Worm (Caenorhabditis elegans) whole organism, L4 larva: ENCODE data around the gene phat-4.

Experiments
- D1046.2 ChIP-seq: fragments of 200-800 bp; sonication (Bioruptor generic); IDR thresholded peaks from 2 replicates; pipeline ENCODE4 v1.3.6; 2022; ENCODE audit warnings: missing genetic modification characterization, missing compliant biosample characterization
- F26F4.8 ChIP-seq: fragments of 200-800 bp; sonication (Bioruptor generic); conservative IDR thresholded peaks from 2 replicates; pipeline ENCODE4 v1.3.6; 2022; ENCODE audit warnings: missing genetic modification characterization, missing compliant biosample characterization
- F37D6.2 ChIP-seq: sonication (generic microtip); optimal IDR thresholded peaks from 2 replicates; lab custom pipeline; 2016; ENCODE audit warnings: mild to moderate bottlenecking, missing genetic modification characterization, missing compliant biosample characterization
- F44E2.7 ChIP-seq: fragments of 200-800 bp; sonication (Bioruptor generic); IDR thresholded peaks from 2 replicates; pipeline ENCODE4 v2.1.2; 2022; ENCODE audit warnings: missing genetic modification characterization, missing compliant biosample characterization
- T26A8.4 ChIP-seq: fragments of 200-800 bp; sonication (Bioruptor generic); IDR thresholded peaks from 2 replicates; pipeline ENCODE4 v1.3.6; 2022; ENCODE audit warnings: missing genetic modification characterization, missing compliant biosample characterization
- aha-1 ChIP-seq: fragments of 150-350 bp; peaks from one replicate; lab custom pipeline; 2014; ENCODE audit warnings: missing biosample characterization, missing genetic modification characterization
- ceh-20 ChIP-seq: fragments of 200-800 bp; sonication (Bioruptor generic); IDR thresholded peaks from 2 replicates; pipeline ENCODE4 v1.3.6; 2022; ENCODE audit warnings: missing genetic modification reagents, missing genetic modification characterization, missing compliant biosample characterization
- ceh-28 ChIP-seq: fragments of 150-350 bp; optimal IDR thresholded peaks from 2 replicates; lab custom pipeline; 2014; ENCODE audit warnings: missing biosample characterization, missing genetic modification reagents, missing genetic modification characterization
- ceh-44 ChIP-seq: fragments of 200-800 bp; sonication (Bioruptor generic); IDR thresholded peaks from 2 replicates; pipeline ENCODE4 v1.3.6; 2022; ENCODE audit warnings: missing genetic modification reagents, missing genetic modification characterization, missing compliant biosample characterization
- ctbp-1 ChIP-seq: fragments of 200-800 bp; sonication (Bioruptor generic); IDR thresholded peaks from 2 replicates; pipeline ENCODE4 v1.3.6; 2022; ENCODE audit warnings: missing genetic modification reagents, missing genetic modification characterization, missing compliant biosample characterization
- daf-16 ChIP-seq, 3 experiments: sonication (generic microtip); optimal IDR thresholded peaks; 2 replicates each; lab custom pipeline; 2016 to 2017; ENCODE audit warnings: missing genetic modification characterization in 3 of 3, missing genetic modification reagents in 3 of 3, mild to moderate bottlenecking in 2 of 3, missing compliant biosample characterization in 2 of 3, missing biosample characterization in 1 of 3, moderate library complexity in 1 of 3
- dmd-6 ChIP-seq: fragments of 200-800 bp; sonication (Bioruptor generic); IDR thresholded peaks from 2 replicates; pipeline ENCODE4 v1.3.6; 2022; ENCODE audit warnings: missing genetic modification reagents, missing genetic modification characterization, missing compliant biosample characterization
- dpl-1 ChIP-seq: fragments of 150-350 bp; optimal IDR thresholded peaks from 2 replicates; lab custom pipeline; 2014; ENCODE audit warnings: missing biosample characterization, missing genetic modification reagents, missing genetic modification characterization
- duxl-1 ChIP-seq: sonication (generic microtip); optimal IDR thresholded peaks from 2 replicates; lab custom pipeline; 2016; ENCODE audit warnings: mild to moderate bottlenecking, missing genetic modification characterization, moderate library complexity, missing compliant biosample characterization; ENCODE audit not compliant: poor library complexity
- dve-1 ChIP-seq: sonication (generic microtip); optimal IDR thresholded peaks from 2 replicates; lab custom pipeline; 2017; ENCODE audit warnings: antibody characterized with exemption, mild to moderate bottlenecking, missing genetic modification characterization, missing compliant biosample characterization; ENCODE audit not compliant: insufficient read depth
- fkh-10 ChIP-seq: fragments of 150-350 bp; optimal IDR thresholded peaks from 2 replicates; lab custom pipeline; 2014; ENCODE audit warnings: missing biosample characterization, missing genetic modification reagents, missing genetic modification characterization
- hif-1 ChIP-seq, 2 experiments: sonication (generic microtip); optimal IDR thresholded peaks; 2 replicates each; lab custom pipeline; 2016 to 2017; ENCODE audit warnings: missing compliant biosample characterization in 2 of 2, missing genetic modification characterization in 2 of 2, missing genetic modification reagents in 2 of 2, missing genotype in 2 of 2, mild to moderate bottlenecking in 1 of 2
- hlh-11 ChIP-seq: fragments of 200-800 bp; sonication (Bioruptor generic); optimal IDR thresholded peaks from 2 replicates; lab custom pipeline; 2018; ENCODE audit warnings: mild to moderate bottlenecking, missing genetic modification characterization, missing compliant biosample characterization
- hlh-30 ChIP-seq: sonication (generic microtip); optimal IDR thresholded peaks from 2 replicates; lab custom pipeline; 2017; ENCODE audit warnings: antibody characterized with exemption, mild to moderate bottlenecking, missing genetic modification characterization, missing compliant biosample characterization; ENCODE audit not compliant: insufficient read depth
- hmg-1.1 ChIP-seq: fragments of 200-800 bp; sonication (Bioruptor generic); IDR thresholded peaks from 2 replicates; pipeline ENCODE4 v1.3.6; 2022; ENCODE audit warnings: missing genetic modification reagents, missing genetic modification characterization, missing compliant biosample characterization
- lim-7 ChIP-seq: fragments of 200-800 bp; sonication (Bioruptor generic); IDR thresholded peaks from 2 replicates; pipeline ENCODE4 v1.3.6; 2022; ENCODE audit warnings: missing genetic modification characterization, missing compliant biosample characterization
- lin-13 ChIP-seq: fragments of 150-350 bp; optimal IDR thresholded peaks from 2 replicates; lab custom pipeline; 2014; ENCODE audit warnings: missing biosample characterization, missing genetic modification reagents, missing genetic modification characterization
- lin-38 ChIP-seq: fragments of 200-800 bp; sonication (Bioruptor generic); IDR thresholded peaks from 2 replicates; pipeline ENCODE4 v1.3.6; 2022; ENCODE audit warnings: missing genetic modification reagents, missing genetic modification characterization, missing compliant biosample characterization
- lsy-2 ChIP-seq, 2 experiments: fragments of 150-350 bp in 1 of 2; sonication (generic microtip) in 1 of 2; optimal IDR thresholded peaks; 2 replicates each; lab custom pipeline; 2014 to 2017; ENCODE audit warnings: missing biosample characterization in 2 of 2, missing genetic modification characterization in 2 of 2
- madf-5 ChIP-seq, 2 experiments: fragments of 200-800 bp; sonication (Bioruptor generic); IDR thresholded peaks; 2 replicates each; pipeline ENCODE4 v1.3.6; 2022; ENCODE audit warnings: missing compliant biosample characterization in 2 of 2, missing genetic modification characterization in 2 of 2
- mdl-1 ChIP-seq, 2 experiments: fragments of 150-350 bp in 1 of 2; sonication (generic microtip) in 1 of 2; optimal IDR thresholded peaks; 2 replicates each; lab custom pipeline; 2014 to 2017; ENCODE audit warnings: missing biosample characterization in 2 of 2, missing genetic modification characterization in 2 of 2
- mep-1 ChIP-seq: fragments of 150-350 bp; sonication (generic microtip); optimal IDR thresholded peaks from 3 replicates; lab custom pipeline; 2014; ENCODE audit warnings: missing biosample characterization, missing genetic modification characterization
- mes-2 ChIP-seq: sonication (generic microtip); optimal IDR thresholded peaks from 2 replicates; lab custom pipeline; 2016; ENCODE audit warnings: missing genotype, mild to moderate bottlenecking, missing genetic modification characterization, missing compliant biosample characterization; ENCODE audit not compliant: poor library complexity, severe bottlenecking
- mxl-3 ChIP-seq: fragments of 200-800 bp; sonication (Bioruptor generic); optimal IDR thresholded peaks from 2 replicates; lab custom pipeline; 2018; ENCODE audit warnings: mild to moderate bottlenecking, missing genetic modification characterization, missing compliant biosample characterization
- nhr-102 ChIP-seq: sonication (generic microtip); optimal IDR thresholded peaks from 2 replicates; lab custom pipeline; 2016; ENCODE audit warnings: mild to moderate bottlenecking, missing genetic modification characterization, moderate library complexity, missing compliant biosample characterization
- nhr-11 ChIP-seq: fragments of 150-350 bp; optimal IDR thresholded peaks from 2 replicates; lab custom pipeline; 2014; ENCODE audit warnings: missing biosample characterization, missing genetic modification characterization
- nhr-25 ChIP-seq: sonication (generic microtip); optimal IDR thresholded peaks from 2 replicates; lab custom pipeline; 2017; ENCODE audit warnings: missing genetic modification characterization, mild to moderate bottlenecking, missing compliant biosample characterization, antibody characterized with exemption, moderate library complexity, borderline replicate concordance; ENCODE audit not compliant: insufficient read depth
- nhr-28 ChIP-seq: fragments of 150-350 bp; optimal IDR thresholded peaks from 2 replicates; lab custom pipeline; 2014; ENCODE audit warnings: missing biosample characterization, missing genetic modification characterization
- nhr-42 ChIP-seq: fragments of 200-800 bp; sonication (Bioruptor generic); IDR thresholded peaks from 2 replicates; pipeline ENCODE4 v1.3.6; 2022; ENCODE audit warnings: missing genetic modification characterization, missing compliant biosample characterization
- nhr-48 ChIP-seq: sonication (generic microtip); optimal IDR thresholded peaks from 2 replicates; lab custom pipeline; 2016; ENCODE audit warnings: mild to moderate bottlenecking, missing genetic modification characterization, missing compliant biosample characterization
- nhr-6 ChIP-seq: fragments of 150-350 bp; optimal IDR thresholded peaks from 2 replicates; lab custom pipeline; 2014; ENCODE audit warnings: missing biosample characterization, missing genetic modification characterization
- nhr-77 ChIP-seq: fragments of 150-350 bp; optimal IDR thresholded peaks from 2 replicates; lab custom pipeline; 2014; ENCODE audit warnings: missing biosample characterization, missing genetic modification characterization
- pha-4 ChIP-seq, 2 experiments: fragments of 150-350 bp in 1 of 2; fragments of 200-800 bp in 1 of 2; sonication (Bioruptor generic) in 1 of 2; IDR thresholded peaks in 1 of 2; optimal IDR thresholded peaks in 1 of 2; 2 replicates each; pipeline versions ENCODE4 v1.3.6 to Lab custom; 2014 to 2022; ENCODE audit warnings: missing genetic modification characterization in 2 of 2, missing genetic modification reagents in 2 of 2, missing biosample characterization in 1 of 2, missing compliant biosample characterization in 1 of 2
- php-3 ChIP-seq: fragments of 200-800 bp; sonication (Bioruptor generic); IDR thresholded peaks from 2 replicates; pipeline ENCODE4 v1.3.6; 2022; ENCODE audit warnings: missing genetic modification reagents, missing genetic modification characterization, missing compliant biosample characterization
- pqm-1 ChIP-seq: sonication (generic microtip); optimal IDR thresholded peaks from 2 replicates; lab custom pipeline; 2017; ENCODE audit warnings: missing biosample characterization, missing genetic modification characterization
- rbr-2 ChIP-seq: sonication (generic microtip); optimal IDR thresholded peaks from 2 replicates; lab custom pipeline; 2016; ENCODE audit warnings: missing genotype, missing genetic modification characterization, missing compliant biosample characterization
- snpc-1.2 ChIP-seq: fragments of 200-800 bp; sonication (Bioruptor generic); IDR thresholded peaks from 2 replicates; pipeline ENCODE4 v1.3.6; 2022; ENCODE audit warnings: missing genetic modification reagents, missing genetic modification characterization, missing compliant biosample characterization
- snpc-4 ChIP-seq: fragments of 150-350 bp; optimal IDR thresholded peaks from 2 replicates; lab custom pipeline; 2014; ENCODE audit warnings: missing biosample characterization, missing genetic modification characterization
- tag-97 ChIP-seq: fragments of 200-800 bp; sonication (Bioruptor generic); IDR thresholded peaks from 2 replicates; pipeline ENCODE4 v1.3.6; 2022; ENCODE audit warnings: missing genetic modification characterization, missing compliant biosample characterization
- tra-1 ChIP-seq: fragments of 200-800 bp; sonication (Bioruptor generic); IDR thresholded peaks from 2 replicates; pipeline ENCODE4 v1.3.6; 2022; ENCODE audit warnings: missing genetic modification reagents, missing genetic modification characterization, missing compliant biosample characterization
- zip-2 ChIP-seq: fragments of 150-350 bp; optimal IDR thresholded peaks from 2 replicates; lab custom pipeline; 2014; ENCODE audit warnings: missing biosample characterization, missing genetic modification characterization

Gene phat-4

DNA sequence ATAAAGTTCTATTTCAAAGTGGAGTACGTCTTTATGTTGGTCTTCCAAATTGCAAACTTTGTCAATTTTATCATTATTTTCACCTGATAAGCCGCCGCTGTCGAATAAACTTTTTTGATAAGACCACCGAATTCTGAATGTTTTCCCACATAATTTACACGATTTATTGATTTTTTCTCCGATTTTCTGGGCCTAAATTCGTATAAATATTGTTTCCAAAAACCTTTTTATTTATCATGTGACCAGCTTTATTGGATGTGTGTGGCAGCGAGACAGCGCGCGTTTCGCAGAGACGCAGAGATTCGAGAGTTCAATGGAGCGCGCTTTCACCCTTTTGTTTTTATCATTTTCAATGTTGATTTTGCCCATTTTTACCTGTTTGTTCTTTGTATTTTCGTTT lies 13.3 kb downstream of the phat-4 start:
- TF ChIP-seq lsy-2 (tag; optimal IDR thresholded peaks at IDR 0.05; lab: Kevin White, UChicago) (peak in 1 of 2 experiments; percentile 87), lin-38 (GFP tag; lab: Robert Waterston, UW) (peak; percentile 94), zip-2 (tag; lab: Kevin White, UChicago) (peak; percentile 21), hlh-30 (tag; lab: Kevin White, UChicago) (peak; percentile 99), hif-1 (tag; optimal IDR thresholded peaks at IDR 0.05; lab: Kevin White, UChicago) (peak in 1 of 2 experiments; percentile 83), ceh-28 (tag; lab: Kevin White, UChicago) (peak; percentile 18), mes-2 (peak; percentile 52), mep-1 (peak; percentile 82), tag-97 (no peak), lin-13 (GFP tag; lab: Kevin White, UChicago) (peak; percentile 65), lim-7 (GFP tag; lab: Robert Waterston, UW) (no peak), mxl-3 (GFP tag; lab: Kevin White, UChicago) (peak; percentile 44), nhr-77 (tag; lab: Kevin White, UChicago) (peak; percentile 59), nhr-11 (tag; lab: Kevin White, UChicago) (peak; percentile 64), dve-1 (peak; percentile 90), nhr-25 (tag; lab: Kevin White, UChicago) (no peak), aha-1 (tag; lab: Kevin White, UChicago) (peak; percentile 88), nhr-102 (peak; percentile 23), ctbp-1 (GFP tag; lab: Robert Waterston, UW) (0 out of 2 replicates have a peak, but pooled peaks have one; percentile 20), tra-1 (GFP tag; lab: Robert Waterston, UW) (0 out of 2 replicates have a peak, but pooled peaks have one; percentile 44), snpc-1.2 (GFP tag; lab: Robert Waterston, UW) (no peak), php-3 (GFP tag; lab: Robert Waterston, UW) (peak; percentile 63; the same call in 1 of the 2 replicates), pha-4 (GFP tag; IDR thresholded peaks at IDR 0.05; lab: Robert Waterston, UW) (peak; percentile 27; the same call in 1 of the 2 replicates), pha-4 (tag; optimal IDR thresholded peaks at IDR 0.05; lab: Kevin White, UChicago) (peak; percentile 29), nhr-48 (tag; lab: Kevin White, UChicago) (peak; percentile 36), ceh-20 (GFP tag; lab: Robert Waterston, UW) (0 out of 2 replicates have a peak, but pooled peaks have one; percentile 43), nhr-28 (tag; lab: Kevin White, UChicago) (peak; percentile 46), fkh-10 (GFP tag; lab: Kevin White, UChicago) (peak; percentile 18), T26A8.4 (GFP tag; lab: Robert Waterston, UW) (peak; percentile 30; the same call in 1 of the 2 replicates), duxl-1 (tag; lab: Kevin White, UChicago) (peak; percentile 65), rbr-2 (tag; lab: Kevin White, UChicago) (peak; percentile 75), hmg-1.1 (GFP tag; lab: Robert Waterston, UW) (peak; percentile 69), mdl-1 (tag; optimal IDR thresholded peaks at IDR 0.05; lab: Kevin White, UChicago) (peak in 1 of 2 experiments; percentile 51), ceh-44 (GFP tag; lab: Robert Waterston, UW) (no peak), nhr-6 (tag; lab: Kevin White, UChicago) (no peak), dpl-1 (GFP tag; lab: Kevin White, UChicago) (peak; percentile 68), dmd-6 (GFP tag; lab: Robert Waterston, UW) (peak; percentile 58), snpc-4 (no peak), F44E2.7 (no peak), F26F4.8 (GFP tag; lab: Robert Waterston, UW) (no peak), D1046.2 (no peak), F37D6.2 (peak; percentile 17), hlh-11 (tag; lab: Kevin White, UChicago) (peak; percentile 90), nhr-42 (GFP tag; lab: Robert Waterston, UW) (peak; percentile 57; the same call in 1 of the 2 replicates), daf-16 (GFP tag; optimal IDR thresholded peaks at IDR 0.05; lab: Kevin White, UChicago) (peak in 1 of 2 experiments; percentile 31), daf-16 (tag; optimal IDR thresholded peaks at IDR 0.05; lab: Kevin White, UChicago) (peak; percentile 66), pqm-1 (tag; lab: Kevin White, UChicago) (peak; percentile 81), madf-5 (GFP tag; IDR thresholded peaks at IDR 0.05; lab: Robert Waterston, UW) (no peak)
